Worm (Caenorhabditis elegans): ENCODE measurements around the gene cyp-29A2.

Gene cyp-29A2

DNA sequence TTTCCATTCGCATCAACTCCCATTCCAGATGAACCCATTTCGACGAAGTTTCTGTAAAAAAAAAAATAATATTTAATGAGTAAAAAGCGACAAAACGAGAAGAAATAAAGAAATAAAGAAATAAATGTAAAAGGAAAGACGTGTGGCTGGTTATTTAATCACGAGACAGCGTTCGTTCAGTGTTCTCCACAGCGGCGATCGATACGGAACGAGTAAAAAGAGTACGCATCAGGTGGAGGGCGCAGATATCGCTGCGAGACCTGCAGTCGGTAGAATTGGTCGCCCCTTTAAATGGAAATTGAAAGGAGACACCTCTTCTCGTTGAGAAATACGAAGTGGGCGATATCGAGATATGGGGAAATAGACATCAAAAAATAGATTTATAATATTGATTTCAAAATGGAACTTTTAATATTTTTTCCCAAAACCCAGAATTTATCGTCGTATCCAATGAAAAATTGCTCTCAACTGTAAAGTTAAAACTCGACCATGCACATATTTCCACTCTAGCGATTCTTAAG, 11.3 kb downstream of the cyp-29A2 start, which contains the start of gene pqn-70:
Gene pqn-70, minus strand, starts transcription at position 51 of the 521 bp plus-strand sequence.
- no peak; the same call in 1 of the 2 replicates for TF ChIP-seq zfp-3 (GFP tag; conservative IDR thresholded peaks at IDR 0.05)
- TF ChIP-seq ceh-32 (tag; optimal IDR thresholded peaks at IDR 0.05; ENCODE audit: poor library complexity) = no peak
- TF ChIP-seq lin-38 (GFP tag; IDR thresholded peaks at IDR 0.05) = no peak; the same call in 1 of the 2 replicates
- TF ChIP-seq ceh-28 (tag; optimal IDR thresholded peaks at IDR 0.05) = peak; percentile 76
- TF ChIP-seq nhr-28 (tag; optimal IDR thresholded peaks at IDR 0.05) = peak; percentile 83
- TF ChIP-seq vab-7 (GFP tag; IDR thresholded peaks at IDR 0.05) = peak; percentile 53
- peak; percentile 92 for TF ChIP-seq dve-1 (tag; optimal IDR thresholded peaks at IDR 0.05; ENCODE audit: insufficient read depth)
- peak; percentile 44; the same call in 1 of the 2 replicates for TF ChIP-seq pha-4 (GFP tag; IDR thresholded peaks at IDR 0.05)
- TF ChIP-seq pha-4 (tag; optimal IDR thresholded peaks at IDR 0.05) = no peak
- TF ChIP-seq duxl-1 (tag; optimal IDR thresholded peaks at IDR 0.05; ENCODE audit: poor library complexity) = peak; percentile 53
- TF ChIP-seq gei-8 (GFP tag; optimal IDR thresholded peaks at IDR 0.05) = no peak
- TF ChIP-seq Y105C5A.15 (GFP tag; IDR thresholded peaks at IDR 0.05) = no peak
- TF ChIP-seq Y48G9A.11 (GFP tag; IDR thresholded peaks at IDR 0.05) = no peak
- TF ChIP-seq ztf-7 (tag; optimal IDR thresholded peaks at IDR 0.05) = peak; percentile 39
- TF ChIP-seq F26F4.8 (GFP tag; conservative IDR thresholded peaks at IDR 0.05) = no peak
- peak; percentile 87 for TF ChIP-seq mes-2 (tag; optimal IDR thresholded peaks at IDR 0.05; ENCODE audit: poor library complexity, severe bottlenecking)
- no peak for TF ChIP-seq php-3 (GFP tag; IDR thresholded peaks at IDR 0.05)
- TF ChIP-seq hif-1 (tag; optimal IDR thresholded peaks at IDR 0.05) = peak in 1 of 2 experiments; percentile 81
- peak; percentile 16 to 73 for TF ChIP-seq mdl-1 (tag; optimal IDR thresholded peaks at IDR 0.05)
- TF ChIP-seq T20F7.1 (GFP tag; optimal IDR thresholded peaks at IDR 0.05) = peak; percentile 60
- no peak for TF ChIP-seq zip-11 (GFP tag; IDR thresholded peaks at IDR 0.05)
- no peak for TF ChIP-seq nhr-42 (GFP tag; IDR thresholded peaks at IDR 0.05)
- peak; percentile 55; the same call in 1 of the 2 replicates for TF ChIP-seq ceh-20 (GFP tag; IDR thresholded peaks at IDR 0.05)
- peak; percentile 65 for TF ChIP-seq unc-130 (GFP tag; optimal IDR thresholded peaks at IDR 0.05)
- peak; percentile 71 to 91 for TF ChIP-seq lsy-2 (tag; optimal IDR thresholded peaks at IDR 0.05)
- TF ChIP-seq hlh-30 (tag; optimal IDR thresholded peaks at IDR 0.05; ENCODE audit: insufficient read depth) = peak; percentile 98
- TF ChIP-seq arid-1 (GFP tag; conservative IDR thresholded peaks at IDR 0.05) = peak; percentile 81
- TF ChIP-seq nhr-11 (tag; optimal IDR thresholded peaks at IDR 0.05) = peak; percentile 77
- TF ChIP-seq dmd-8 (GFP tag; IDR thresholded peaks at IDR 0.05) = no peak
- TF ChIP-seq Y75B8A.6 (GFP tag; IDR thresholded peaks at IDR 0.05) = no peak
- peak; percentile 36 for TF ChIP-seq zip-2 (tag; optimal IDR thresholded peaks at IDR 0.05)
- no peak for TF ChIP-seq daf-12 (tag; optimal IDR thresholded peaks at IDR 0.05)
- no peak for TF ChIP-seq unc-39 (tag; optimal IDR thresholded peaks at IDR 0.05)
- TF ChIP-seq rbr-2 (tag; optimal IDR thresholded peaks at IDR 0.05) = peak; percentile 79
- no peak for TF ChIP-seq nhr-41 (GFP tag; IDR thresholded peaks at IDR 0.05)
- peak; percentile 86 for TF ChIP-seq hmg-1.1 (GFP tag; IDR thresholded peaks at IDR 0.05)
- no peak for TF ChIP-seq R02D3.7 (tag; optimal IDR thresholded peaks at IDR 0.05)
- TF ChIP-seq madf-9 (GFP tag; conservative IDR thresholded peaks at IDR 0.05) = no peak
- TF ChIP-seq sdz-12 (GFP tag; optimal IDR thresholded peaks at IDR 0.05) = no peak
- TF ChIP-seq T26A8.4 (GFP tag; IDR thresholded peaks at IDR 0.05) = peak; percentile 71; the same call in 1 of the 2 replicates
- no peak for TF ChIP-seq F44E2.7 (GFP tag; IDR thresholded peaks at IDR 0.05)
- TF ChIP-seq egl-43 (GFP tag; IDR thresholded peaks at IDR 0.05) = peak; percentile 67; the same call in 1 of the 2 replicates
- no peak for TF ChIP-seq egl-27 (tag; optimal IDR thresholded peaks at IDR 0.05)
- TF ChIP-seq aha-1 (tag) = no peak
- no peak for TF ChIP-seq D1046.2 (GFP tag; IDR thresholded peaks at IDR 0.05)
- peak; percentile 75 for TF ChIP-seq lin-13 (GFP tag; optimal IDR thresholded peaks at IDR 0.05)
- no peak for TF ChIP-seq Y5F2A.4 (GFP tag; optimal IDR thresholded peaks at IDR 0.05)
- no peak for TF ChIP-seq F49E8.2 (tag; optimal IDR thresholded peaks at IDR 0.05; ENCODE audit: borderline replicate concordance)
- TF ChIP-seq zfp-2 (tag; optimal IDR thresholded peaks at IDR 0.05) = no peak
- peak; percentile 76 for TF ChIP-seq dmd-6 (GFP tag; IDR thresholded peaks at IDR 0.05)
